Worm (Caenorhabditis elegans) whole organism, late embryonic: ENCODE results near the gene srh-274.

Experiments used
- F13H6.1 ChIP-seq: sonication (generic microtip); optimal IDR thresholded peaks from 2 replicates; lab custom pipeline; 2016; ENCODE audit warnings: missing genetic modification characterization, missing compliant biosample characterization
- ceh-19 ChIP-seq: fragments of 200-800 bp; sonication (Bioruptor generic); optimal IDR thresholded peaks from 2 replicates; lab custom pipeline; 2018; ENCODE audit warnings: mild to moderate bottlenecking, missing genetic modification characterization, missing compliant biosample characterization
- che-1 ChIP-seq: sonication (generic microtip); optimal IDR thresholded peaks from 2 replicates; lab custom pipeline; 2016; ENCODE audit warnings: mild to moderate bottlenecking, missing genetic modification characterization, missing compliant biosample characterization
- pha-4 ChIP-seq: fragments of 150-350 bp; optimal IDR thresholded peaks from 2 replicates; lab custom pipeline; 2018; ENCODE audit warnings: missing biosample characterization, missing genetic modification reagents, missing genetic modification characterization
- pqm-1 ChIP-seq: sonication (generic microtip); optimal IDR thresholded peaks from 2 replicates; lab custom pipeline; 2016; ENCODE audit warnings: missing genetic modification characterization, missing compliant biosample characterization
- sox-4 ChIP-seq: sonication (generic microtip); optimal IDR thresholded peaks from 2 replicates; lab custom pipeline; 2017; ENCODE audit warnings: mild to moderate bottlenecking, missing genetic modification characterization, inconsistent platforms, missing compliant biosample characterization
- tbx-2 ChIP-seq: sonication (generic microtip); optimal IDR thresholded peaks from 2 replicates; lab custom pipeline; 2016; ENCODE audit warnings: missing genetic modification characterization, missing compliant biosample characterization
- unc-3 ChIP-seq, 2 experiments: fragments of 200-800 bp in 1 of 2; sonication (Bioruptor generic) in 1 of 2; sonication (generic microtip) in 1 of 2; conservative IDR thresholded peaks in 1 of 2; optimal IDR thresholded peaks in 1 of 2; 2 replicates each; pipeline versions ENCODE4 v1.3.6 to Lab custom; 2016 to 2022; ENCODE audit warnings: missing compliant biosample characterization in 2 of 2, missing genetic modification characterization in 2 of 2, missing genetic modification reagents in 1 of 2

DNA sequence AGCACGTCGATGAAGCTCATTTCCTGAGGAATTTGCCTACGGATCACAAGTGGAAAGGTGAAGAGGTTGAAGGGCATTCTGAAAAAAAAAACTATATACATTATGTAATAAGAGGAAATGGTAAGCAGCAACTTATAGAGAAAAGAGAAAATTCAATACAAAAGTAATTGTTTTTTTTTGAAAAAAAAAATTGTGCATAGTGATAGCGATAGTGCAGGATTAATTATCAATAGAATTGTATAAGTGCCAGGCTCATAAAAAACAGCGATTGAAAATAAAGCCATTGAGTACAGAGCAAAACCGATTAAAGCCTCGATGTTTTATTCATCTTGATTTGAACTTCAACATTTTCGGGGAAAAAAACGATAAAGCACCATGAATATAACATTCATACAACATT, 10.1 kb upstream of the srh-274 start, which contains the start of gene C32B5.15:
- no peak for TF ChIP-seq ceh-19 (GFP tag; lab: Kevin White, UChicago)
- TF ChIP-seq pqm-1 (tag; lab: Kevin White, UChicago) = no peak
- no peak for TF ChIP-seq unc-3 (GFP tag; conservative IDR thresholded peaks at IDR 0.05; lab: Robert Waterston, UW)
- no peak for TF ChIP-seq unc-3 (tag; optimal IDR thresholded peaks at IDR 0.05; lab: Kevin White, UChicago)
- TF ChIP-seq pha-4 (tag; lab: Kevin White, UChicago) = no peak
- TF ChIP-seq che-1 (tag; lab: Kevin White, UChicago) = no peak
- no peak for TF ChIP-seq sox-4 (tag; lab: Kevin White, UChicago)
- no peak for TF ChIP-seq tbx-2 (tag; lab: Kevin White, UChicago)
- TF ChIP-seq F13H6.1 = no peak
